Worm (Caenorhabditis elegans): Measurements from ENCODE around the gene T15B7.1.

DNA sequence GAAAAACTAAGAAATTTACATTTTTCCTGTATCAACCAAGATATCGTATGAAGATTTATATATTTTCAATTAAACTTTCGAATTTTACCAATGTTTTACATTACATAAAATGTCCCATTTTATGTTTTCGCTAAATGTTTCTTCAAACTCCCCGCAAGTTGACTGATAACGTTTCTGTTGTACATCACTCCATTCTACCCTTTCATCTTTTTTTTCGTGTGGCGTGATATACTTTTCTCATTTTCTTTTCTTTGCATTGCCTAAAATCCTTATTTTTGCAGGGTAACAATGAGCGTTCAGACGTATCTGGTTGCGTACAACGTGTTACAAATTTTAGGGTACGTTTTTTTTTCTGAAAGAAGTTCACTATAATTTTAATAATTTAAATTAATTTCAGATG, 3.5 kb upstream of the T15B7.1 start, which contains the start of gene hpo-8:
- no peak for TF ChIP-seq unc-55 (GFP tag; optimal IDR thresholded peaks at IDR 0.05)
- no peak for TF ChIP-seq elt-2 (tag; optimal IDR thresholded peaks at IDR 0.05)
- TF ChIP-seq ceh-30 (tag; optimal IDR thresholded peaks at IDR 0.05): no peak
- no peak for TF ChIP-seq fkh-6 (tag; optimal IDR thresholded peaks at IDR 0.05)
- TF ChIP-seq ama-1 (optimal IDR thresholded peaks at IDR 0.05): no peak
- no peak for TF ChIP-seq K09A11.1 (tag; optimal IDR thresholded peaks at IDR 0.05; ENCODE audit: insufficient read depth)
- TF ChIP-seq ceh-24 (tag; optimal IDR thresholded peaks at IDR 0.05): no peak
- no peak for TF ChIP-seq dmd-4 (tag; optimal IDR thresholded peaks at IDR 0.05; ENCODE audit: borderline replicate concordance)
- no peak for TF ChIP-seq ceh-19 (GFP tag; optimal IDR thresholded peaks at IDR 0.05)
- no peak for TF ChIP-seq nhr-11 (tag; optimal IDR thresholded peaks at IDR 0.05)
- no peak for TF ChIP-seq pha-4 (tag; optimal IDR thresholded peaks at IDR 0.05)
- no peak for TF ChIP-seq hlh-30 (tag; optimal IDR thresholded peaks at IDR 0.05; ENCODE audit: insufficient read depth)
- TF ChIP-seq unc-86 (tag; optimal IDR thresholded peaks at IDR 0.05): no peak
- no peak for TF ChIP-seq C38D4.7 (GFP tag; optimal IDR thresholded peaks at IDR 0.05)

All from whole organism, late embryonic.